Fruit fly (Drosophila melanogaster): ENCODE results near the gene Fum2.
A peak's percentile ranks its signal among the peaks of the same experiment; 100 is the strongest.

Fum2 gene

DNA sequence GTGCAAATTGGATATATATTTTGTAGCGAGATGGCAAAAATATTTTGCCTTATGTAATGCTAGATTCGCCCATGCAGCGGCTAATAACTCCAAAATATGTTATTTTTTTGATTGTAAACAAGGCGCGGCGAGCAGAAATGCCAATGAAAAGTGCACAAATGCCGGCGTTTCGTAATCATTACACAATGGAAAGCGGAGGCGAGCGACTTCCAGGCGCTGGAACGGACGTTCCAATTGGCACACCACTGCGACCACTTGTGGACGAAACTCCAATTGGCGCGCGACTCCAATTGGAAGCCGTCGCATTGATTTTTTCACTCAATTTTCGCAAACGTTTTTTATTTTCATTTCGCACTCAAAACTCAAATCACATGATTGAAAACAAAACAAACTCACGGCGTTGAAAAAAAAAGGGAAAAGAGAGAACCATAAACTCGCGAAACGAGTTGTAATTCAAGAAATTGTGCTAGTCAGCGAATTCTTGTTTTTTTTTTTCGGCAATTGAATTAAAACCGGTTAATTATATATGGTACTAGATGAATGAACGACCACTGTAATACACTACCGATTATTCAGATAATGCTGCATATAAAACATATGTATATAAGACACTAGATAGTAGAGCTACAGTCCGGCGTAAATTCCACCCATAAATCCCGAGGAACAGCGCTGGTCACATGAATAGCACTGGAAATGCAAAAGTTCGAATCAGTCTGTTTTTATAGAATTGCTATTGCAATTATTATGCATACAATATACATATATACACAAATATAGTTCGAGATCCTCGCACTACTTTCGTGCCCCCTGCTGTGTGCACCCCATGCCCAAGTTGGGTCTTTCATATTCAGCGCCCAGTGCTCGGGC, 2.7 kb upstream of the Fum2 start, which contains the start of gene ND-ASHI (continued):
- TF ChIP-seq ci (GFP tag; IDR thresholded peaks at IDR 0.05) = peak; percentile 97
- no peak for TF ChIP-seq CG17568 (GFP tag; optimal IDR thresholded peaks at IDR 0.05)
- no peak for TF ChIP-seq amos (GFP tag; IDR thresholded peaks at IDR 0.05; ENCODE audit: partially characterized antibody)
- TF ChIP-seq stc (GFP tag; IDR thresholded peaks at IDR 0.05) = peak; percentile 93
- peak; percentile 46 for TF ChIP-seq MESR4 (GFP tag; optimal IDR thresholded peaks at IDR 0.05)
- TF ChIP-seq bigmax (GFP tag; optimal IDR thresholded peaks at IDR 0.05) = peak; percentile 57
- TF ChIP-seq CG4360 (GFP tag; IDR thresholded peaks at IDR 0.05) = peak; percentile 60
- TF ChIP-seq cwo (GFP tag; optimal IDR thresholded peaks at IDR 0.05) = peak; percentile 94
- TF ChIP-seq CG5180 (GFP tag; optimal IDR thresholded peaks at IDR 0.05) = peak; percentile 85
- peak; percentile 73 for TF ChIP-seq CG15073 (GFP tag; optimal IDR thresholded peaks at IDR 0.05)
- TF ChIP-seq CG18476 (GFP tag; optimal IDR thresholded peaks at IDR 0.05) = peak; percentile 93
- TF ChIP-seq Camta (GFP tag; optimal IDR thresholded peaks at IDR 0.05) = peak; percentile 87
- peak; percentile 92 for TF ChIP-seq CG10209 (GFP tag; optimal IDR thresholded peaks at IDR 0.05)
- TF ChIP-seq CG4854 (GFP tag; optimal IDR thresholded peaks at IDR 0.05) = peak; percentile 93
- peak; percentile 92 for TF ChIP-seq Nf-YA (GFP tag; IDR thresholded peaks at IDR 0.05)
- peak; percentile 84 for TF ChIP-seq gsb-n (tag; optimal IDR thresholded peaks at IDR 0.05)
- peak; percentile 94 for TF ChIP-seq Ptx1 (GFP tag; IDR thresholded peaks at IDR 0.05)
- TF ChIP-seq Mes4 (GFP tag; optimal IDR thresholded peaks at IDR 0.05) = peak; percentile 84
- peak; percentile 91 for TF ChIP-seq ash1 (GFP tag; optimal IDR thresholded peaks at IDR 0.05)
- TF ChIP-seq CG15696 (tag; optimal IDR thresholded peaks at IDR 0.05) = peak; percentile 75
- peak; percentile 96 for TF ChIP-seq CG2678 (tag; optimal IDR thresholded peaks at IDR 0.05)
- peak; percentile 95 for TF ChIP-seq al (GFP tag; IDR thresholded peaks at IDR 0.05)
- peak; percentile 92 for TF ChIP-seq danr (GFP tag; IDR thresholded peaks at IDR 0.05)
- TF ChIP-seq Dfd (GFP tag; optimal IDR thresholded peaks at IDR 0.05) = no peak
- peak; percentile 89 for TF ChIP-seq CG1024 (GFP tag; IDR thresholded peaks at IDR 0.05)
- TF ChIP-seq CG14965 (GFP tag; optimal IDR thresholded peaks at IDR 0.05; ENCODE audit: borderline replicate concordance) = peak; percentile 43
- peak; percentile 76 for TF ChIP-seq trh (GFP tag; optimal IDR thresholded peaks at IDR 0.05)
- TF ChIP-seq row (GFP tag; IDR thresholded peaks at IDR 0.05) = peak; percentile 95
- peak; percentile 70 for TF ChIP-seq trem (tag; optimal IDR thresholded peaks at IDR 0.05)
- TF ChIP-seq sna (GFP tag; IDR thresholded peaks at IDR 0.05; ENCODE audit: partially characterized antibody) = no peak
- TF ChIP-seq sd (tag; optimal IDR thresholded peaks at IDR 0.05) = peak; percentile 86
- peak; percentile 89 for TF ChIP-seq Mad (GFP tag; optimal IDR thresholded peaks at IDR 0.05)
- TF ChIP-seq tio (GFP tag; optimal IDR thresholded peaks at IDR 0.05) = no peak
- TF ChIP-seq CkIIα-i1 (GFP tag; IDR thresholded peaks at IDR 0.05) = peak; percentile 75
- TF ChIP-seq CG13894 (tag; optimal IDR thresholded peaks at IDR 0.05) = peak; percentile 98
- no peak for TF ChIP-seq hb (GFP tag; IDR thresholded peaks at IDR 0.05; ENCODE audit: partially characterized antibody)
- TF ChIP-seq gcm (GFP tag; optimal IDR thresholded peaks at IDR 0.05) = peak; percentile 84
- TF ChIP-seq tna (GFP tag; IDR thresholded peaks at IDR 0.05; ENCODE audit: partially characterized antibody) = no peak
- peak; percentile 90 for TF ChIP-seq fd3F (GFP tag; optimal IDR thresholded peaks at IDR 0.05)
- peak; percentile 91 for TF ChIP-seq Oli (tag; optimal IDR thresholded peaks at IDR 0.05)
- peak; percentile 56 for TF ChIP-seq kah (GFP tag; optimal IDR thresholded peaks at IDR 0.05)
- peak; percentile 93 for TF ChIP-seq ERR (GFP tag; optimal IDR thresholded peaks at IDR 0.05)
- TF ChIP-seq Ets65A (GFP tag) = peak; percentile 98
- peak; percentile 78 for TF ChIP-seq ro (GFP tag; IDR thresholded peaks at IDR 0.05)
- peak; percentile 94 for TF ChIP-seq unpg (GFP tag; optimal IDR thresholded peaks at IDR 0.05)
- TF ChIP-seq B-H1 (GFP tag; IDR thresholded peaks at IDR 0.05) = peak; percentile 91
- TF ChIP-seq CG12391 (tag; optimal IDR thresholded peaks at IDR 0.05) = peak; percentile 93
- peak; percentile 94 for TF ChIP-seq Optix (GFP tag; IDR thresholded peaks at IDR 0.05)
